ENCODE assay signal across 1 worm cellular context in genomic region chrII:2859873-2860821, ce11.
TF ChIP-seq lines count a peak whose summit lies in the region.

No protein-coding gene starts in this region.

TF ChIP-seq in whole organism, young adult, 124 proteins besides CTCF, POLR2A, EP300 and RAD21 (continued from another document):
- TF ChIP-seq lin-54 (GFP tag; optimal IDR thresholded peaks at IDR 0.05; lab: Kevin White, UChicago) (peak; percentile 17), akir-1 (GFP tag; optimal IDR thresholded peaks at IDR 0.05; lab: Kevin White, UChicago) (no peak), him-1 (tag; optimal IDR thresholded peaks at IDR 0.05; lab: Kevin White, UChicago) (peak; percentile 75), efl-1 (GFP tag; optimal IDR thresholded peaks at IDR 0.05; lab: Kevin White, UChicago) (no peak)
